Worm (Caenorhabditis elegans) whole organism, L3 larva: ENCODE data around the gene let-23.

Experiments used
- ZK546.5 ChIP-seq: sonication (generic microtip); optimal IDR thresholded peaks from 2 replicates; lab custom pipeline; 2017; ENCODE audit warnings: missing biosample characterization, missing genetic modification characterization
- aly-2 ChIP-seq: fragments of 150-350 bp; optimal IDR thresholded peaks from 2 replicates; lab custom pipeline; 2014; ENCODE audit warnings: missing biosample characterization, missing genetic modification characterization
- ceh-28 ChIP-seq: fragments of 150-350 bp; optimal IDR thresholded peaks from 2 replicates; lab custom pipeline; 2014; ENCODE audit warnings: missing biosample characterization, missing genetic modification reagents, missing genetic modification characterization
- egl-27 ChIP-seq: sonication (generic microtip); optimal IDR thresholded peaks from 4 replicates; lab custom pipeline; 2017; ENCODE audit warnings: missing biosample characterization, missing genetic modification reagents, missing genetic modification characterization
- egl-5 ChIP-seq: fragments of 150-350 bp; optimal IDR thresholded peaks from 2 replicates; lab custom pipeline; 2017; ENCODE audit warnings: missing biosample characterization, missing genetic modification reagents, missing genetic modification characterization, inconsistent platforms
- elt-2 ChIP-seq: sonication (generic microtip); optimal IDR thresholded peaks from 2 replicates; lab custom pipeline; 2016; ENCODE audit warnings: missing genetic modification reagents, mild to moderate bottlenecking, missing genetic modification characterization, missing compliant biosample characterization
- eor-1 ChIP-seq, 2 experiments: fragments of 150-350 bp; optimal IDR thresholded peaks; 2 replicates each; lab custom pipeline; 2014 to 2018; ENCODE audit warnings: missing biosample characterization in 2 of 2, missing genetic modification characterization in 2 of 2
- fkh-2 ChIP-seq: fragments of 150-350 bp; optimal IDR thresholded peaks from 2 replicates; lab custom pipeline; 2014; ENCODE audit warnings: missing biosample characterization, missing genetic modification reagents, missing genetic modification characterization
- hmg-11 ChIP-seq: sonication (generic microtip); optimal IDR thresholded peaks from 2 replicates; lab custom pipeline; 2016; ENCODE audit warnings: missing genetic modification characterization, missing compliant biosample characterization
- jun-1 ChIP-seq: fragments of 150-350 bp; optimal IDR thresholded peaks from 2 replicates; lab custom pipeline; 2014; ENCODE audit warnings: missing biosample characterization, missing genetic modification reagents, missing genetic modification characterization
- lin-15B ChIP-seq: fragments of 150-350 bp; optimal IDR thresholded peaks from 2 replicates; lab custom pipeline; 2014; ENCODE audit warnings: missing biosample characterization, missing genetic modification characterization
- lin-39 ChIP-seq: fragments of 150-350 bp; optimal IDR thresholded peaks from 2 replicates; lab custom pipeline; 2018; ENCODE audit warnings: missing biosample characterization, missing genetic modification reagents, missing genetic modification characterization
- mdl-1 ChIP-seq: fragments of 150-350 bp; optimal IDR thresholded peaks from 2 replicates; lab custom pipeline; 2014; ENCODE audit warnings: missing biosample characterization, missing genetic modification characterization
- nfya-1 ChIP-seq: sonication (generic microtip); optimal IDR thresholded peaks from 2 replicates; lab custom pipeline; 2017; ENCODE audit warnings: missing genetic modification characterization, mild to moderate bottlenecking, missing compliant biosample characterization, antibody characterized with exemption, moderate library complexity; ENCODE audit not compliant: insufficient read depth
- nhr-11 ChIP-seq: fragments of 150-350 bp; optimal IDR thresholded peaks from 2 replicates; lab custom pipeline; 2014; ENCODE audit warnings: missing biosample characterization, missing genetic modification characterization
- nhr-12 ChIP-seq: fragments of 150-350 bp; optimal IDR thresholded peaks from 2 replicates; lab custom pipeline; 2014; ENCODE audit warnings: missing biosample characterization, missing genetic modification characterization
- nhr-23 ChIP-seq: fragments of 150-350 bp; optimal IDR thresholded peaks from 2 replicates; lab custom pipeline; 2014; ENCODE audit warnings: missing biosample characterization, missing genetic modification reagents, missing genetic modification characterization
- nhr-25 ChIP-seq: sonication (generic microtip); optimal IDR thresholded peaks from 2 replicates; lab custom pipeline; 2017; ENCODE audit warnings: missing biosample characterization, missing genetic modification characterization
- nhr-43 ChIP-seq: sonication (generic microtip); optimal IDR thresholded peaks from 2 replicates; lab custom pipeline; 2016; ENCODE audit warnings: mild to moderate bottlenecking, missing genetic modification characterization, missing compliant biosample characterization; ENCODE audit not compliant: poor library complexity, severe bottlenecking
- nhr-67 ChIP-seq: fragments of 150-350 bp; optimal IDR thresholded peaks from 2 replicates; lab custom pipeline; 2014; ENCODE audit warnings: missing biosample characterization, missing genetic modification characterization
- nhr-77 ChIP-seq: fragments of 150-350 bp; optimal IDR thresholded peaks from 2 replicates; lab custom pipeline; 2014; ENCODE audit warnings: missing biosample characterization, missing genetic modification characterization
- pha-4 ChIP-seq: fragments of 150-350 bp; optimal IDR thresholded peaks from 2 replicates; lab custom pipeline; 2014; ENCODE audit warnings: missing biosample characterization, missing genetic modification reagents, missing genetic modification characterization
- pqm-1 ChIP-seq: fragments of 150-350 bp; optimal IDR thresholded peaks from 2 replicates; lab custom pipeline; 2017; ENCODE audit warnings: missing biosample characterization, missing genetic modification characterization, inconsistent platforms
- snpc-4 ChIP-seq: fragments of 150-350 bp; optimal IDR thresholded peaks from 2 replicates; lab custom pipeline; 2014; ENCODE audit warnings: missing biosample characterization, missing genetic modification characterization
- tbx-2 ChIP-seq: sonication (generic microtip); optimal IDR thresholded peaks from 2 replicates; lab custom pipeline; 2016; ENCODE audit warnings: mild to moderate bottlenecking, missing genetic modification characterization, missing compliant biosample characterization
- unc-39 ChIP-seq: sonication (generic microtip); optimal IDR thresholded peaks from 4 replicates; lab custom pipeline; 2017; ENCODE audit warnings: missing biosample characterization, missing genetic modification characterization
- zag-1 ChIP-seq: fragments of 150-350 bp; optimal IDR thresholded peaks from 2 replicates; lab custom pipeline; 2014; ENCODE audit warnings: missing biosample characterization, missing genetic modification characterization
- ztf-11 ChIP-seq: fragments of 150-350 bp; optimal IDR thresholded peaks from 2 replicates; lab custom pipeline; 2014; ENCODE audit warnings: missing biosample characterization, missing genetic modification characterization
- ztf-4 ChIP-seq: fragments of 150-350 bp; optimal IDR thresholded peaks from 2 replicates; lab custom pipeline; 2014; ENCODE audit warnings: missing biosample characterization, missing genetic modification characterization

Gene let-23

ce11 chrII:9176523-9176922, 20.8 kb upstream of the let-23 start:
- TF ChIP-seq pha-4 (tag; lab: Kevin White, UChicago) (no peak), egl-5 (tag; lab: Kevin White, UChicago) (no peak), nfya-1 (tag; lab: Kevin White, UChicago) (no peak)

- TF ChIP-seq unc-39 (tag; lab: Kevin White, UChicago) (no peak), hmg-11 (peak; percentile 23), zag-1 (tag; lab: Kevin White, UChicago) (no peak), ZK546.5 (tag; lab: Kevin White, UChicago) (no peak), snpc-4 (no peak), fkh-2 (tag; lab: Kevin White, UChicago) (no peak), jun-1 (tag; lab: Kevin White, UChicago) (no peak), lin-15B (tag; lab: Kevin White, UChicago) (peak; percentile 58), tbx-2 (no peak), nfya-1 (tag; lab: Kevin White, UChicago) (peak; percentile 45), pha-4 (tag; lab: Kevin White, UChicago) (peak; percentile 82), lin-39 (tag; lab: Kevin White, UChicago) (peak; percentile 48), egl-5 (tag; lab: Kevin White, UChicago) (peak; percentile 40), elt-2 (tag; lab: Kevin White, UChicago) (peak; percentile 16)
Observed at ce11 chrII:9177080-9177479, 20.2 kb upstream of the let-23 start, which contains the start of the genes sec-5 and pir-1. Gene sec-5, minus strand, starts transcription at chrII:9177152. Gene pir-1, plus strand, starts transcription at chrII:9177300.

- TF ChIP-seq ztf-4 (tag; lab: Kevin White, UChicago) = no peak
- no peak for TF ChIP-seq nhr-12 (tag; lab: Kevin White, UChicago)
- no peak for TF ChIP-seq hmg-11
- TF ChIP-seq ceh-28 (tag; lab: Kevin White, UChicago) = no peak
- TF ChIP-seq lin-15B (tag; lab: Kevin White, UChicago) = no peak
- TF ChIP-seq nhr-43 (tag; lab: Kevin White, UChicago) = no peak
- no peak for TF ChIP-seq eor-1 (tag; optimal IDR thresholded peaks at IDR 0.05; lab: Kevin White, UChicago)
- no peak for TF ChIP-seq aly-2 (tag; lab: Kevin White, UChicago)
Observed at ce11 chrII:9178811-9179210, 18.5 kb upstream of the let-23 start.

- TF ChIP-seq nhr-67 = no peak
- no peak for TF ChIP-seq ztf-11 (tag; lab: Kevin White, UChicago)
- peak; percentile 48 for TF ChIP-seq pha-4 (tag; lab: Kevin White, UChicago)
- no peak for TF ChIP-seq egl-27 (tag; lab: Kevin White, UChicago)
- peak; percentile 60 for TF ChIP-seq elt-2 (tag; lab: Kevin White, UChicago)
- TF ChIP-seq tbx-2 = no peak
- TF ChIP-seq jun-1 (tag; lab: Kevin White, UChicago) = no peak
- peak; percentile 51 for TF ChIP-seq pqm-1 (tag; lab: Kevin White, UChicago)
- TF ChIP-seq egl-5 (tag; lab: Kevin White, UChicago) = no peak
- TF ChIP-seq nhr-25 = no peak
Observed at ce11 chrII:9181155-9181554, 16.2 kb upstream of the let-23 start.

- no peak for TF ChIP-seq nhr-77 (tag; lab: Kevin White, UChicago)
- peak; percentile 95 for TF ChIP-seq pha-4 (tag; lab: Kevin White, UChicago)
- TF ChIP-seq ztf-4 (tag; lab: Kevin White, UChicago) = no peak
- TF ChIP-seq egl-27 (tag; lab: Kevin White, UChicago) = no peak
- no peak for TF ChIP-seq nhr-11 (tag; lab: Kevin White, UChicago)
Observed at ce11 chrII:9185915-9186314, 11.4 kb upstream of the let-23 start.

- TF ChIP-seq mdl-1 (no peak), nhr-25 (peak; percentile 23), ZK546.5 (tag; lab: Kevin White, UChicago) (no peak), lin-39 (tag; lab: Kevin White, UChicago) (no peak), nhr-23 (tag; lab: Kevin White, UChicago) (peak; percentile 40)
Observed at ce11 chrII:9188380-9188779, 8.9 kb upstream of the let-23 start, which contains the start of gene sym-2. Gene sym-2, minus strand, starts transcription at chrII:9188480.
